Worm (Caenorhabditis elegans): ENCODE data around the gene C28G1.6.

- no peak for TF ChIP-seq T22C8.4 (GFP tag; IDR thresholded peaks at IDR 0.05)
- TF ChIP-seq ref-1 (GFP tag; conservative IDR thresholded peaks at IDR 0.05), result no peak
- no peak for TF ChIP-seq cog-1 (tag; optimal IDR thresholded peaks at IDR 0.05)
- no peak for TF ChIP-seq flt-1 (GFP tag; IDR thresholded peaks at IDR 0.05)
- TF ChIP-seq ztf-23 (GFP tag; IDR thresholded peaks at IDR 0.05), result no peak
- TF ChIP-seq med-1 (GFP tag; optimal IDR thresholded peaks at IDR 0.05; ENCODE audit: insufficient read depth), result no peak
- TF ChIP-seq tab-1 (GFP tag; IDR thresholded peaks at IDR 0.05), result no peak
- TF ChIP-seq klf-2 (GFP tag; conservative IDR thresholded peaks at IDR 0.05), result no peak
Observed at ce11 chrX:8805475-8805874, 25.6 kb downstream of the C28G1.6 start.

Data from whole organism, midembryonic.